Fruit fly (Drosophila melanogaster) Kc167 (cell line): ENCODE data around the gene CG13760.

Experiments used
- Myc ChIP-seq: fragments of >200 bp; optimal IDR thresholded peaks from 2 replicates; lab custom pipeline; 2017; ENCODE audit warnings: missing external identifiers
- h ChIP-seq: fragments of >200 bp; optimal IDR thresholded peaks from 3 replicates; lab custom pipeline; 2018; ENCODE audit warnings: missing external identifiers
- insv ChIP-seq: fragments of >200 bp; optimal IDR thresholded peaks from 3 replicates; lab custom pipeline; 2018; ENCODE audit warnings: missing external identifiers
- psq ChIP-seq: fragments of >200 bp; optimal IDR thresholded peaks from 2 replicates; lab custom pipeline; 2017; ENCODE audit warnings: missing external identifiers
- ttk ChIP-seq: sonication (Bioruptor generic); optimal IDR thresholded peaks from 2 replicates; lab custom pipeline; 2017; ENCODE audit warnings: missing external identifiers

- TF ChIP-seq h (lab: Kevin White, UChicago) = no peak
- no peak for TF ChIP-seq psq (lab: Kevin White, UChicago)
- TF ChIP-seq ttk (lab: Kevin White, UChicago) = no peak
- no peak for TF ChIP-seq Myc (lab: Kevin White, UChicago)
- TF ChIP-seq insv = no peak
Measured at dm6 chrX:2590607-2591006, 5.1 kb upstream of the CG13760 start.
